Worm (Caenorhabditis elegans) whole organism, late embryonic: ENCODE data around the gene ivph-3.

Experiments
- C08G9.2 ChIP-seq: sonication (generic microtip); optimal IDR thresholded peaks from 2 replicates; lab custom pipeline; 2016; ENCODE audit warnings: mild to moderate bottlenecking, missing genetic modification characterization, moderate library complexity, missing compliant biosample characterization
- C38D4.7 ChIP-seq: fragments of 200-800 bp; sonication (Bioruptor generic); optimal IDR thresholded peaks from 2 replicates; lab custom pipeline; 2018; ENCODE audit warnings: mild to moderate bottlenecking, missing genetic modification characterization, moderate library complexity, missing compliant biosample characterization
- K02D7.2 ChIP-seq: sonication (generic microtip); optimal IDR thresholded peaks from 2 replicates; lab custom pipeline; 2017; ENCODE audit warnings: mild to moderate bottlenecking, missing genetic modification characterization, missing compliant biosample characterization
- Y22D7AL.16 ChIP-seq: sonication (generic microtip); optimal IDR thresholded peaks from 2 replicates; lab custom pipeline; 2016; ENCODE audit warnings: missing genetic modification characterization, missing compliant biosample characterization
- ahr-1 ChIP-seq: sonication (generic microtip); optimal IDR thresholded peaks from 2 replicates; lab custom pipeline; 2016; ENCODE audit warnings: missing genetic modification characterization, missing compliant biosample characterization
- ama-1 ChIP-seq: fragments of 150-350 bp; optimal IDR thresholded peaks from 2 replicates; lab custom pipeline; 2014
- ceh-14 ChIP-seq: sonication (generic microtip); optimal IDR thresholded peaks from 2 replicates; lab custom pipeline; 2016; ENCODE audit warnings: missing genotype, missing genetic modification characterization, missing compliant biosample characterization
- ceh-19 ChIP-seq: fragments of 200-800 bp; sonication (Bioruptor generic); optimal IDR thresholded peaks from 2 replicates; lab custom pipeline; 2018; ENCODE audit warnings: mild to moderate bottlenecking, missing genetic modification characterization, missing compliant biosample characterization
- ceh-22 ChIP-seq: sonication (generic microtip); optimal IDR thresholded peaks from 2 replicates; lab custom pipeline; 2017; ENCODE audit warnings: missing biosample characterization, missing genetic modification characterization
- ceh-24 ChIP-seq: sonication (generic microtip); optimal IDR thresholded peaks from 2 replicates; lab custom pipeline; 2016; ENCODE audit warnings: mild to moderate bottlenecking, missing genetic modification characterization, missing compliant biosample characterization
- ceh-31 ChIP-seq: sonication (generic microtip); optimal IDR thresholded peaks from 2 replicates; lab custom pipeline; 2016; ENCODE audit warnings: missing genetic modification characterization, missing compliant biosample characterization
- ceh-45 ChIP-seq: fragments of 200-800 bp; sonication (Bioruptor generic); IDR thresholded peaks from 2 replicates; pipeline ENCODE4 v1.3.6; 2022; ENCODE audit warnings: missing genetic modification reagents, missing genetic modification characterization, missing compliant biosample characterization
- ceh-48 ChIP-seq: sonication (generic microtip); optimal IDR thresholded peaks from 2 replicates; lab custom pipeline; 2016; ENCODE audit warnings: missing genetic modification characterization, inconsistent platforms, missing compliant biosample characterization
- ceh-6 ChIP-seq: fragments of 200-800 bp; sonication (Bioruptor generic); optimal IDR thresholded peaks from 2 replicates; lab custom pipeline; 2018; ENCODE audit warnings: mild to moderate bottlenecking, missing genetic modification characterization, missing compliant biosample characterization
- che-1 ChIP-seq: sonication (generic microtip); optimal IDR thresholded peaks from 2 replicates; lab custom pipeline; 2016; ENCODE audit warnings: mild to moderate bottlenecking, missing genetic modification characterization, missing compliant biosample characterization
- dmd-4 ChIP-seq: sonication (generic microtip); optimal IDR thresholded peaks from 2 replicates; lab custom pipeline; 2016; ENCODE audit warnings: borderline replicate concordance, missing genetic modification characterization, missing compliant biosample characterization
- elt-2 ChIP-seq: sonication (generic microtip); optimal IDR thresholded peaks from 2 replicates; lab custom pipeline; 2016; ENCODE audit warnings: missing genetic modification reagents, missing genetic modification characterization, missing compliant biosample characterization
- elt-4 ChIP-seq: sonication (generic microtip); optimal IDR thresholded peaks from 2 replicates; lab custom pipeline; 2016; ENCODE audit warnings: missing genetic modification characterization, missing compliant biosample characterization
- ets-4 ChIP-seq: sonication (generic microtip); optimal IDR thresholded peaks from 2 replicates; lab custom pipeline; 2016; ENCODE audit warnings: missing genetic modification characterization, missing compliant biosample characterization
- eyg-1 ChIP-seq: sonication (generic microtip); optimal IDR thresholded peaks from 2 replicates; lab custom pipeline; 2016; ENCODE audit warnings: missing genotype, missing genetic modification characterization, missing compliant biosample characterization
- fax-1 ChIP-seq: sonication (generic microtip); optimal IDR thresholded peaks from 2 replicates; lab custom pipeline; 2016; ENCODE audit warnings: missing genotype, missing genetic modification characterization, missing compliant biosample characterization
- fkh-10 ChIP-seq: fragments of 150-350 bp; optimal IDR thresholded peaks from 2 replicates; lab custom pipeline; 2014; ENCODE audit warnings: missing biosample characterization, missing genetic modification reagents, missing genetic modification characterization
- hlh-8 ChIP-seq: sonication (generic microtip); optimal IDR thresholded peaks from 2 replicates; lab custom pipeline; 2016; ENCODE audit warnings: missing genotype, missing genetic modification characterization, missing compliant biosample characterization
- lim-6 ChIP-seq: sonication (generic microtip); optimal IDR thresholded peaks from 2 replicates; lab custom pipeline; 2016; ENCODE audit warnings: missing genetic modification characterization, missing compliant biosample characterization
- madf-2 ChIP-seq: sonication (generic microtip); optimal IDR thresholded peaks from 2 replicates; lab custom pipeline; 2017; ENCODE audit warnings: missing genetic modification characterization, missing compliant biosample characterization
- mec-3 ChIP-seq: sonication (generic microtip); optimal IDR thresholded peaks from 2 replicates; lab custom pipeline; 2016; ENCODE audit warnings: borderline replicate concordance, missing genetic modification characterization, missing compliant biosample characterization
- nfya-1 ChIP-seq: sonication (generic microtip); optimal IDR thresholded peaks from 2 replicates; lab custom pipeline; 2017; ENCODE audit warnings: missing genetic modification characterization, mild to moderate bottlenecking, missing compliant biosample characterization, antibody characterized with exemption, moderate library complexity
- nhr-232 ChIP-seq: sonication (generic microtip); optimal IDR thresholded peaks from 2 replicates; lab custom pipeline; 2016; ENCODE audit warnings: missing genetic modification characterization, missing compliant biosample characterization
- odd-2 ChIP-seq: sonication (generic microtip); optimal IDR thresholded peaks from 2 replicates; lab custom pipeline; 2017; ENCODE audit warnings: antibody characterized with exemption, mild to moderate bottlenecking, missing genetic modification characterization, missing compliant biosample characterization
- pag-3 ChIP-seq: sonication (generic microtip); optimal IDR thresholded peaks from 2 replicates; lab custom pipeline; 2016; ENCODE audit warnings: missing compliant biosample characterization, missing genetic modification characterization, borderline replicate concordance
- pat-9 ChIP-seq: fragments of 200-800 bp; sonication (Bioruptor generic); optimal IDR thresholded peaks from 2 replicates; lab custom pipeline; 2018; ENCODE audit warnings: mild to moderate bottlenecking, missing genetic modification characterization, moderate library complexity, missing compliant biosample characterization
- pha-4 ChIP-seq: fragments of 150-350 bp; optimal IDR thresholded peaks from 2 replicates; lab custom pipeline; 2018; ENCODE audit warnings: missing biosample characterization, missing genetic modification reagents, missing genetic modification characterization
- pros-1 ChIP-seq: fragments of 150-350 bp; optimal IDR thresholded peaks from 2 replicates; lab custom pipeline; 2014; ENCODE audit warnings: missing biosample characterization, missing genetic modification reagents, missing genetic modification characterization
- sox-2 ChIP-seq: fragments of 200-800 bp; sonication (Bioruptor generic); IDR thresholded peaks from 2 replicates; pipeline ENCODE4 v1.3.6; 2022; ENCODE audit warnings: missing genetic modification reagents, missing genetic modification characterization, missing compliant biosample characterization
- sox-4 ChIP-seq: sonication (generic microtip); optimal IDR thresholded peaks from 2 replicates; lab custom pipeline; 2017; ENCODE audit warnings: mild to moderate bottlenecking, missing genetic modification characterization, inconsistent platforms, missing compliant biosample characterization
- syd-9 ChIP-seq: sonication (generic microtip); optimal IDR thresholded peaks from 2 replicates; lab custom pipeline; 2016; ENCODE audit warnings: mild to moderate bottlenecking, missing genetic modification characterization, moderate library complexity, missing compliant biosample characterization
- ttx-3 ChIP-seq: sonication (generic microtip); optimal IDR thresholded peaks from 2 replicates; lab custom pipeline; 2016; ENCODE audit warnings: missing genetic modification reagents, missing genetic modification characterization, missing compliant biosample characterization
- unc-3 ChIP-seq, 2 experiments: fragments of 200-800 bp in 1 of 2; sonication (Bioruptor generic) in 1 of 2; sonication (generic microtip) in 1 of 2; conservative IDR thresholded peaks in 1 of 2; optimal IDR thresholded peaks in 1 of 2; 2 replicates each; pipeline versions ENCODE4 v1.3.6 to Lab custom; 2016 to 2022; ENCODE audit warnings: missing compliant biosample characterization in 2 of 2, missing genetic modification characterization in 2 of 2, missing genetic modification reagents in 1 of 2
- unc-42 ChIP-seq: sonication (generic microtip); optimal IDR thresholded peaks from 2 replicates; lab custom pipeline; 2016; ENCODE audit warnings: missing genotype, missing genetic modification characterization, missing compliant biosample characterization
- unc-55 ChIP-seq: sonication (generic microtip); optimal IDR thresholded peaks from 2 replicates; lab custom pipeline; 2017; ENCODE audit warnings: missing biosample characterization, missing genetic modification reagents, missing genetic modification characterization
- ztf-16 ChIP-seq: sonication (generic microtip); optimal IDR thresholded peaks from 2 replicates; lab custom pipeline; 2017; ENCODE audit warnings: missing genetic modification characterization, missing compliant biosample characterization

Gene ivph-3

ce11 chrIV:3016202-3016601, 37.3 kb upstream of the ivph-3 start:
- no peak for TF ChIP-seq che-1 (tag; lab: Kevin White, UChicago)
- no peak for TF ChIP-seq ahr-1 (tag; lab: Kevin White, UChicago)
- no peak for TF ChIP-seq Y22D7AL.16 (tag; lab: Kevin White, UChicago)
- TF ChIP-seq nfya-1 (tag; lab: Kevin White, UChicago): no peak
- no peak for TF ChIP-seq hlh-8 (tag; lab: Kevin White, UChicago)

DNA sequence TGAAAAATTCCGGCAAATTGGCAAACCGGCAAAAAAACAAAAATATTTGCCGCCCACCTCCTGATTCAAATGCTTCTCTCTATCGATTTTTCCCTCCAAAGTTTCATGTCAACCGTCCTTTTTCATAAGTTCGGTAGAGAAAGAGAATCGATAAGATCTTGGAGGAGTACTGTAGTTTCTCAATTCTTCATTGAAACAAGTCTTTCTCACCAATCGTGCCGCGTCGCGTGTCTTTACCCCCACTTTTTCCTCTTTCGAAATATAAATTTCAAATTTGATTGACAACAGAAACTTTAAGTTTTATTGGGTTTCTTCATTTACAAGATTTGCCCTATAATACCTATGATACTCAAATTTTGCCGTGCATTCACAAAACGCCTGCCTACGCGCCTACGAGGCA, 34.9 kb upstream of the ivph-3 start:
- TF ChIP-seq mec-3 (tag; lab: Kevin White, UChicago) (no peak), Y22D7AL.16 (tag; lab: Kevin White, UChicago) (no peak), ama-1 (lab: Kevin White, UChicago) (no peak), che-1 (tag; lab: Kevin White, UChicago) (no peak), ceh-14 (tag; lab: Kevin White, UChicago) (no peak), ets-4 (no peak), ceh-6 (GFP tag; lab: Kevin White, UChicago) (no peak), ceh-48 (no peak), unc-55 (no peak), sox-2 (GFP tag; lab: Robert Waterston, UW) (no peak), fax-1 (no peak), ceh-24 (no peak), sox-4 (no peak), ahr-1 (tag; lab: Kevin White, UChicago) (no peak), unc-3 (GFP tag; conservative IDR thresholded peaks at IDR 0.05; lab: Robert Waterston, UW) (no peak), unc-3 (tag; optimal IDR thresholded peaks at IDR 0.05; lab: Kevin White, UChicago) (no peak), odd-2 (no peak), ztf-16 (tag; lab: Kevin White, UChicago) (no peak), pros-1 (tag; lab: Kevin White, UChicago) (no peak)
- TF ChIP-seq, all 69 proteins: peak for 0

ce11 chrIV:3019438-3019837, 34.1 kb upstream of the ivph-3 start, which contains the start of gene lin-22:
lin-22 (plus strand) TSS chrIV:3019738.
- TF ChIP-seq unc-3 (GFP tag; conservative IDR thresholded peaks at IDR 0.05; lab: Robert Waterston, UW): no peak
- no peak for TF ChIP-seq unc-3 (tag; optimal IDR thresholded peaks at IDR 0.05; lab: Kevin White, UChicago)
- no peak for TF ChIP-seq C08G9.2
- no peak for TF ChIP-seq dmd-4 (tag; lab: Kevin White, UChicago)
- no peak for TF ChIP-seq ceh-22 (tag; lab: Kevin White, UChicago)
- TF ChIP-seq pha-4 (tag; lab: Kevin White, UChicago): no peak
- no peak for TF ChIP-seq ceh-19 (GFP tag; lab: Kevin White, UChicago)
- no peak for TF ChIP-seq pat-9 (tag; lab: Kevin White, UChicago)
- TF ChIP-seq ztf-16 (tag; lab: Kevin White, UChicago): no peak
- no peak for TF ChIP-seq ama-1 (lab: Kevin White, UChicago)
- TF ChIP-seq lim-6: no peak
- TF ChIP-seq ceh-6 (GFP tag; lab: Kevin White, UChicago): no peak
- TF ChIP-seq syd-9 (tag; lab: Kevin White, UChicago): no peak
- no peak for TF ChIP-seq ceh-24
- TF ChIP-seq madf-2 (tag; lab: Kevin White, UChicago): no peak
- TF ChIP-seq sox-4: no peak
- TF ChIP-seq K02D7.2 (tag; lab: Kevin White, UChicago): no peak
- no peak for TF ChIP-seq elt-2 (tag; lab: Kevin White, UChicago)

- TF ChIP-seq ceh-45 (GFP tag; lab: Robert Waterston, UW): no peak
- TF ChIP-seq ets-4: no peak
- no peak for TF ChIP-seq C38D4.7 (GFP tag; lab: Kevin White, UChicago)
- no peak for TF ChIP-seq elt-4 (tag; lab: Kevin White, UChicago)
- TF ChIP-seq fkh-10 (GFP tag; lab: Kevin White, UChicago): no peak
- no peak for TF ChIP-seq ceh-19 (GFP tag; lab: Kevin White, UChicago)
- TF ChIP-seq ceh-31 (tag; lab: Kevin White, UChicago): no peak
- TF ChIP-seq nhr-232 (tag; lab: Kevin White, UChicago): no peak
- TF ChIP-seq C08G9.2: no peak
- TF ChIP-seq madf-2 (tag; lab: Kevin White, UChicago): no peak
- no peak for TF ChIP-seq unc-42 (tag; lab: Kevin White, UChicago)
- no peak for TF ChIP-seq ttx-3 (tag; lab: Kevin White, UChicago)
- TF ChIP-seq eyg-1 (tag; lab: Kevin White, UChicago): no peak
- TF ChIP-seq pag-3 (tag; lab: Kevin White, UChicago): no peak
These were observed 27.5 kb upstream of the ivph-3 start for ce11 chrIV:3025874-3026609.
